Fruit fly (Drosophila melanogaster) whole organism, embryonic: ENCODE results near the gene Gpdh1.
A peak's percentile ranks its signal among the peaks of the same experiment; 100 is the strongest.

Experiments used
- Adf1 ChIP-seq: fragments of 200-800 bp; sonication (Bioruptor generic); IDR thresholded peaks from 2 replicates; pipeline ENCODE4 v1.3.6; 2022; ENCODE audit warnings: missing biosample characterization, missing genetic modification characterization
- CG10209 ChIP-seq: fragments of 200-800 bp; sonication (Bioruptor generic); optimal IDR thresholded peaks from 3 replicates; lab custom pipeline; 2017; ENCODE audit warnings: missing biosample characterization, mild to moderate bottlenecking, missing genetic modification characterization, missing genetic modification reagents
- CG10366 ChIP-seq: fragments of 200-800 bp; sonication (Bioruptor generic); IDR thresholded peaks from 2 replicates; pipeline ENCODE4 v1.3.6; 2022; ENCODE audit warnings: missing biosample characterization, missing genetic modification characterization
- CG10543 ChIP-seq: fragments of 200-800 bp; sonication (Bioruptor generic); optimal IDR thresholded peaks from 3 replicates; lab custom pipeline; 2017; ENCODE audit warnings: missing biosample characterization, mild to moderate bottlenecking, missing genetic modification characterization, moderate library complexity
- CG11504 ChIP-seq: fragments of 200-800 bp; sonication (Bioruptor generic); optimal IDR thresholded peaks from 3 replicates; lab custom pipeline; 2019; ENCODE audit warnings: missing biosample characterization, mild to moderate bottlenecking, missing genetic modification characterization, moderate library complexity
- CG13424 ChIP-seq: fragments of 200-800 bp; sonication (Bioruptor generic); optimal IDR thresholded peaks from 2 replicates; lab custom pipeline; 2019; ENCODE audit warnings: missing biosample characterization, mild to moderate bottlenecking, missing genetic modification characterization, moderate library complexity
- CG16863 ChIP-seq: fragments of 200-800 bp; sonication (Bioruptor generic); optimal IDR thresholded peaks from 3 replicates; lab custom pipeline; 2016; ENCODE audit warnings: missing biosample characterization, missing genetic modification characterization
- CG17359 ChIP-seq: fragments of 200-800 bp; sonication (Bioruptor generic); optimal IDR thresholded peaks from 3 replicates; lab custom pipeline; 2018; ENCODE audit warnings: missing biosample characterization, mild to moderate bottlenecking, missing genetic modification characterization, moderate library complexity
- CG18262 ChIP-seq: fragments of 200-800 bp; optimal IDR thresholded peaks from 3 replicates; lab custom pipeline; 2019; ENCODE audit warnings: missing biosample characterization, mild to moderate bottlenecking, missing genetic modification characterization, moderate library complexity
- CG18599 ChIP-seq: fragments of 200-800 bp; sonication (Bioruptor generic); optimal IDR thresholded peaks from 3 replicates; lab custom pipeline; 2017; ENCODE audit warnings: missing biosample characterization, missing genetic modification characterization, mild to moderate bottlenecking, moderate library complexity, missing genetic modification reagents
- CG2116 ChIP-seq: fragments of 200-800 bp; sonication (Bioruptor generic); optimal IDR thresholded peaks from 3 replicates; lab custom pipeline; 2018; ENCODE audit warnings: missing biosample characterization, mild to moderate bottlenecking, missing genetic modification characterization
- CG31224 ChIP-seq: fragments of 200-800 bp; sonication (Bioruptor generic); IDR thresholded peaks from 2 replicates; pipeline ENCODE4 v1.3.6; 2022; ENCODE audit warnings: missing biosample characterization, missing genetic modification characterization
- CG31365 ChIP-seq: fragments of 200-800 bp; sonication (Bioruptor generic); optimal IDR thresholded peaks from 2 replicates; lab custom pipeline; 2018; ENCODE audit warnings: missing biosample characterization, mild to moderate bottlenecking, missing genetic modification characterization
- CG31388 ChIP-seq: fragments of 200-800 bp; sonication (Bioruptor generic); optimal IDR thresholded peaks from 2 replicates; lab custom pipeline; 2016; ENCODE audit warnings: missing biosample characterization, missing genetic modification characterization
- CG6791 ChIP-seq: fragments of 200-800 bp; sonication (Bioruptor generic); IDR thresholded peaks from 3 replicates; pipeline ENCODE4 v1.3.6; 2022; ENCODE audit warnings: missing biosample characterization, missing genetic modification characterization; ENCODE audit not compliant: partially characterized antibody
- CG6854 ChIP-seq: fragments of 200-800 bp; sonication (Bioruptor generic); optimal IDR thresholded peaks from 3 replicates; lab custom pipeline; 2017; ENCODE audit warnings: missing biosample characterization, mild to moderate bottlenecking, missing genetic modification characterization
- CG8359 ChIP-seq: fragments of 200-800 bp; sonication (Bioruptor generic); optimal IDR thresholded peaks from 2 replicates; lab custom pipeline; 2017; ENCODE audit warnings: missing biosample characterization, mild to moderate bottlenecking, missing genetic modification characterization, borderline replicate concordance
- CG8924 ChIP-seq: fragments of 200-800 bp; optimal IDR thresholded peaks from 3 replicates; lab custom pipeline; 2019; ENCODE audit warnings: missing biosample characterization, mild to moderate bottlenecking, missing genetic modification characterization, moderate library complexity
- Deaf1 ChIP-seq: fragments of 200-800 bp; optimal IDR thresholded peaks from 3 replicates; lab custom pipeline; 2019; ENCODE audit warnings: missing biosample characterization, mild to moderate bottlenecking, missing genetic modification characterization, moderate library complexity
- E2f2 ChIP-seq: fragments of 200-800 bp; sonication (Bioruptor generic); IDR thresholded peaks from 2 replicates; pipeline ENCODE4 v1.3.6; 2022; ENCODE audit warnings: missing biosample characterization, missing genetic modification characterization
- Fer2 ChIP-seq: fragments of 200-800 bp; sonication (Bioruptor generic); optimal IDR thresholded peaks from 2 replicates; lab custom pipeline; 2018; ENCODE audit warnings: missing biosample characterization, mild to moderate bottlenecking, missing genetic modification characterization, moderate library complexity
- GATAe ChIP-seq: fragments of 200-800 bp; sonication (Bioruptor generic); conservative IDR thresholded peaks from 2 replicates; pipeline ENCODE4 v1.3.6; 2022; ENCODE audit warnings: missing biosample characterization, missing genetic modification characterization
- Hand ChIP-seq: fragments of 200-800 bp; sonication (Bioruptor generic); optimal IDR thresholded peaks from 2 replicates; lab custom pipeline; 2017; ENCODE audit warnings: mild to moderate bottlenecking, missing biosample characterization, missing genetic modification reagents, missing genetic modification characterization
- NFAT ChIP-seq: fragments of 200-800 bp; sonication (Bioruptor generic); IDR thresholded peaks from 2 replicates; pipeline ENCODE4 v1.3.6; 2022; ENCODE audit warnings: missing biosample characterization, missing genetic modification characterization
- Oaz ChIP-seq: fragments of 200-800 bp; sonication (Bioruptor generic); IDR thresholded peaks from 2 replicates; pipeline ENCODE4 v1.3.6; 2022; ENCODE audit warnings: missing biosample characterization, missing genetic modification characterization
- Scr ChIP-seq: fragments of 200-800 bp; sonication (Bioruptor generic); IDR thresholded peaks from 2 replicates; pipeline ENCODE4 v1.3.6; 2022; ENCODE audit warnings: missing biosample characterization, missing genetic modification characterization; ENCODE audit not compliant: partially characterized antibody
- Sox100B ChIP-seq: fragments of 200-800 bp; sonication (Bioruptor generic); optimal IDR thresholded peaks from 3 replicates; lab custom pipeline; 2018; ENCODE audit warnings: missing biosample characterization, mild to moderate bottlenecking, missing genetic modification characterization
- Stat92E ChIP-seq, 3 experiments: fragments of >200 bp in 2 of 3; fragments of 200-800 bp in 1 of 3; sonication (Bioruptor generic) in 1 of 3; optimal IDR thresholded peaks; 2 replicates each; lab custom pipeline; 2017 to 2019; ENCODE audit warnings: missing biosample characterization in 3 of 3, missing genetic modification characterization in 3 of 3, mild to moderate bottlenecking in 1 of 3, moderate library complexity in 1 of 3
- Taf1 ChIP-seq: fragments of 200-800 bp; sonication (Bioruptor generic); IDR thresholded peaks from 2 replicates; pipeline ENCODE4 v1.3.6; 2022; ENCODE audit warnings: missing biosample characterization, missing genetic modification characterization
- aop ChIP-seq: fragments of 200-800 bp; sonication (Bioruptor generic); IDR thresholded peaks from 2 replicates; pipeline ENCODE4 v1.3.6; 2022; ENCODE audit warnings: missing biosample characterization, missing genetic modification characterization
- bab2 ChIP-seq: fragments of 200-800 bp; sonication (Bioruptor generic); optimal IDR thresholded peaks from 2 replicates; lab custom pipeline; 2016; ENCODE audit warnings: missing biosample characterization, missing genetic modification characterization
- dmrt99B ChIP-seq: fragments of 200-800 bp; sonication (Bioruptor generic); optimal IDR thresholded peaks from 2 replicates; lab custom pipeline; 2018; ENCODE audit warnings: missing biosample characterization, mild to moderate bottlenecking, missing genetic modification characterization, moderate library complexity
- en ChIP-seq: fragments of 200-800 bp; sonication (Bioruptor generic); optimal IDR thresholded peaks from 2 replicates; lab custom pipeline; 2016; ENCODE audit warnings: missing biosample characterization, missing genetic modification characterization
- ewg ChIP-seq: fragments of 200-800 bp; sonication (Bioruptor generic); optimal IDR thresholded peaks from 3 replicates; lab custom pipeline; 2017; ENCODE audit warnings: mild to moderate bottlenecking, missing biosample characterization, missing genetic modification reagents, missing genetic modification characterization
- fd3F ChIP-seq: fragments of 200-800 bp; sonication (Bioruptor generic); optimal IDR thresholded peaks from 2 replicates; lab custom pipeline; 2018; ENCODE audit warnings: missing biosample characterization, mild to moderate bottlenecking, missing genetic modification characterization, moderate library complexity
- fu2 ChIP-seq: fragments of 200-800 bp; sonication (Bioruptor generic); optimal IDR thresholded peaks from 2 replicates; lab custom pipeline; 2016; ENCODE audit warnings: missing biosample characterization, missing genetic modification characterization
- hth ChIP-seq: fragments of >200 bp; optimal IDR thresholded peaks from 2 replicates; lab custom pipeline; 2017; ENCODE audit warnings: inconsistent platforms
- jigr1 ChIP-seq: fragments of 200-800 bp; sonication (Bioruptor generic); IDR thresholded peaks from 3 replicates; pipeline ENCODE4 v1.3.6; 2022; ENCODE audit warnings: missing biosample characterization, missing genetic modification characterization
- mld ChIP-seq: fragments of 200-800 bp; sonication (Bioruptor generic); IDR thresholded peaks from 3 replicates; pipeline ENCODE4 v1.3.6; 2022; ENCODE audit warnings: missing biosample characterization, missing genetic modification characterization; ENCODE audit not compliant: partially characterized antibody
- nerfin-2 ChIP-seq: fragments of 200-800 bp; sonication (Bioruptor generic); IDR thresholded peaks from 2 replicates; pipeline ENCODE4 v1.3.6; 2022; ENCODE audit warnings: missing biosample characterization, missing genetic modification characterization; ENCODE audit not compliant: partially characterized antibody
- oc ChIP-seq: fragments of 200-800 bp; sonication (Bioruptor generic); optimal IDR thresholded peaks from 2 replicates; lab custom pipeline; 2018; ENCODE audit warnings: missing biosample characterization, mild to moderate bottlenecking, missing genetic modification characterization, moderate library complexity
- pnt ChIP-seq: fragments of 200-800 bp; sonication (Bioruptor generic); optimal IDR thresholded peaks from 3 replicates; lab custom pipeline; 2016; ENCODE audit warnings: missing biosample characterization, missing genetic modification characterization
- row ChIP-seq: fragments of 200-800 bp; sonication (Bioruptor generic); IDR thresholded peaks from 3 replicates; pipeline ENCODE4 v1.3.6; 2022; ENCODE audit warnings: missing biosample characterization, missing genetic modification characterization
- sens-2 ChIP-seq: fragments of 200-800 bp; sonication (Bioruptor generic); IDR thresholded peaks from 2 replicates; pipeline ENCODE4 v1.3.6; 2022; ENCODE audit warnings: missing biosample characterization, missing genetic modification characterization
- sim ChIP-seq: fragments of 200-800 bp; sonication (Bioruptor generic); IDR thresholded peaks from 2 replicates; pipeline ENCODE4 v1.3.6; 2022; ENCODE audit warnings: missing biosample characterization, missing genetic modification characterization
- sr ChIP-seq: fragments of 200-800 bp; sonication (Bioruptor generic); IDR thresholded peaks from 3 replicates; pipeline ENCODE4 v1.3.6; 2022; ENCODE audit warnings: missing biosample characterization, missing genetic modification characterization
- tio ChIP-seq: fragments of 200-800 bp; sonication (Bioruptor generic); optimal IDR thresholded peaks from 2 replicates; lab custom pipeline; 2017; ENCODE audit warnings: missing biosample characterization, missing genetic modification characterization, inconsistent platforms
- trem ChIP-seq: fragments of 200-800 bp; optimal IDR thresholded peaks from 3 replicates; lab custom pipeline; 2019; ENCODE audit warnings: missing biosample characterization, mild to moderate bottlenecking, missing genetic modification characterization, moderate library complexity
- tx ChIP-seq: fragments of 200-800 bp; sonication (Bioruptor generic); optimal IDR thresholded peaks from 2 replicates; lab custom pipeline; 2016; ENCODE audit warnings: missing biosample characterization, missing genetic modification characterization
- vvl ChIP-seq: fragments of 200-800 bp; sonication (Bioruptor generic); IDR thresholded peaks from 2 replicates; pipeline ENCODE4 v1.3.6; 2022; ENCODE audit warnings: missing biosample characterization, missing genetic modification characterization

The Gpdh1 gene

dm6 chr2L:5997609-5998229 is 54.3 kb downstream of the Gpdh1 start (continued):
- TF ChIP-seq aop (GFP tag; lab: Robert Waterston, UW) (0 out of 2 replicates have a peak, but pooled peaks have one; percentile 3), mld (GFP tag; lab: Robert Waterston, UW) (no peak), CG11504 (tag; lab: Kevin White, UChicago) (no peak), CG18599 (peak; percentile 83), Stat92E (GFP tag; optimal IDR thresholded peaks at IDR 0.05; lab: Kevin White, UChicago) (no peak), fu2 (GFP tag; lab: Kevin White, UChicago) (no peak), NFAT (0 out of 2 replicates have a peak, but pooled peaks have one; percentile 11), CG31224 (GFP tag; lab: Robert Waterston, UW) (no peak), jigr1 (GFP tag; lab: Robert Waterston, UW) (no peak), fd3F (GFP tag; lab: Kevin White, UChicago) (no peak), sim (GFP tag; lab: Robert Waterston, UW) (no peak), CG31388 (GFP tag; lab: Kevin White, UChicago) (no peak), tio (GFP tag; lab: Kevin White, UChicago) (no peak), sens-2 (no peak), CG6791 (GFP tag; lab: Robert Waterston, UW) (no peak), en (GFP tag; lab: Kevin White, UChicago) (peak; percentile 13), CG31365 (tag; lab: Kevin White, UChicago) (peak; percentile 74), Scr (GFP tag; lab: Robert Waterston, UW) (no peak), GATAe (GFP tag; lab: Robert Waterston, UW) (no peak), CG10209 (peak; percentile 24), hth (lab: Kevin White, UChicago) (no peak), CG13424 (peak; percentile 11), tx (GFP tag; lab: Kevin White, UChicago) (no peak), CG8924 (tag; lab: Kevin White, UChicago) (peak; percentile 43), vvl (GFP tag; lab: Robert Waterston, UW) (peak; percentile 59), Deaf1 (tag; lab: Kevin White, UChicago) (peak; percentile 37), trem (peak; percentile 21), sr (0 out of 3 replicates have a peak, but pooled peaks have one; percentile 4), dmrt99B (tag; lab: Kevin White, UChicago) (no peak), CG10366 (GFP tag; lab: Robert Waterston, UW) (no peak), Fer2 (tag; lab: Kevin White, UChicago) (peak; percentile 50), Taf1 (GFP tag; lab: Robert Waterston, UW) (no peak), Hand (GFP tag; lab: Kevin White, UChicago) (no peak), CG16863 (GFP tag; lab: Kevin White, UChicago) (no peak), Sox100B (GFP tag; lab: Kevin White, UChicago) (peak; percentile 75), CG10543 (GFP tag; lab: Kevin White, UChicago) (peak; percentile 72), CG18262 (tag; lab: Kevin White, UChicago) (peak; percentile 46), pnt (GFP tag; lab: Kevin White, UChicago) (no peak), Adf1 (GFP tag; lab: Robert Waterston, UW) (peak; percentile 79), ewg (GFP tag; lab: Kevin White, UChicago) (peak; percentile 18), Oaz (GFP tag; lab: Robert Waterston, UW) (no peak), CG6854 (peak; percentile 67), oc (tag; lab: Kevin White, UChicago) (peak; percentile 18), bab2 (no peak), nerfin-2 (GFP tag; lab: Robert Waterston, UW) (no peak), CG17359 (peak; percentile 68), row (GFP tag; lab: Robert Waterston, UW) (no peak), CG8359 (GFP tag; lab: Kevin White, UChicago) (peak; percentile 73), E2f2 (GFP tag; lab: Robert Waterston, UW) (peak; percentile 15; the same call in 1 of the 2 replicates), CG2116 (peak; percentile 12)
